Worm (Caenorhabditis elegans): ENCODE results near the gene C15B12.4.

- TF ChIP-seq T22C8.4 (GFP tag; IDR thresholded peaks at IDR 0.05) (no peak), ztf-29 (GFP tag; IDR thresholded peaks at IDR 0.05) (no peak)
Measured at ce11 chrX:6458001-6458400, 15.5 kb downstream of the C15B12.4 start.
